Worm (Caenorhabditis elegans) whole organism, L2 larva: ENCODE results near the gene col-184.

Source experiments
- Y55F3AM.14 ChIP-seq: fragments of 200-800 bp; sonication (Bioruptor generic); optimal IDR thresholded peaks from 2 replicates; lab custom pipeline; 2018; ENCODE audit warnings: mild to moderate bottlenecking, missing genetic modification characterization, missing compliant biosample characterization
- egl-27 ChIP-seq: sonication (generic microtip); optimal IDR thresholded peaks from 3 replicates; lab custom pipeline; 2017; ENCODE audit warnings: missing biosample characterization, missing genetic modification reagents, missing genetic modification characterization
- fos-1 ChIP-seq: fragments of 150-350 bp; optimal IDR thresholded peaks from 2 replicates; lab custom pipeline; 2014; ENCODE audit warnings: missing biosample characterization, missing genetic modification characterization
- lin-11 ChIP-seq: fragments of 150-350 bp; sonication (generic microtip); optimal IDR thresholded peaks from 2 replicates; lab custom pipeline; 2014; ENCODE audit warnings: missing biosample characterization, missing genetic modification characterization, inconsistent platforms, mixed read lengths
- lsy-2 ChIP-seq, 2 experiments: fragments of 150-350 bp in 1 of 2; sonication (generic microtip) in 1 of 2; optimal IDR thresholded peaks; 2 replicates each; lab custom pipeline; 2014 to 2017; ENCODE audit warnings: missing biosample characterization in 2 of 2, missing genetic modification characterization in 2 of 2
- sem-4 ChIP-seq: fragments of 150-350 bp; optimal IDR thresholded peaks from 2 replicates; lab custom pipeline; 2014; ENCODE audit warnings: missing biosample characterization, missing genetic modification reagents, missing genetic modification characterization
- sma-9 ChIP-seq, 2 experiments: fragments of 150-350 bp in 1 of 2; sonication (generic microtip) in 1 of 2; optimal IDR thresholded peaks; 2 replicates each; lab custom pipeline; 2014 to 2016; ENCODE audit warnings: missing genetic modification characterization in 2 of 2, mild to moderate bottlenecking in 1 of 2, missing biosample characterization in 1 of 2, missing compliant biosample characterization in 1 of 2, missing genetic modification reagents in 1 of 2, moderate library complexity in 1 of 2
- snpc-4 ChIP-seq: fragments of 150-350 bp; optimal IDR thresholded peaks from 2 replicates; lab custom pipeline; 2014; ENCODE audit warnings: missing biosample characterization, missing genetic modification characterization
- zag-1 ChIP-seq: fragments of 150-350 bp; optimal IDR thresholded peaks from 2 replicates; lab custom pipeline; 2014; ENCODE audit warnings: missing biosample characterization, missing genetic modification characterization

DNA sequence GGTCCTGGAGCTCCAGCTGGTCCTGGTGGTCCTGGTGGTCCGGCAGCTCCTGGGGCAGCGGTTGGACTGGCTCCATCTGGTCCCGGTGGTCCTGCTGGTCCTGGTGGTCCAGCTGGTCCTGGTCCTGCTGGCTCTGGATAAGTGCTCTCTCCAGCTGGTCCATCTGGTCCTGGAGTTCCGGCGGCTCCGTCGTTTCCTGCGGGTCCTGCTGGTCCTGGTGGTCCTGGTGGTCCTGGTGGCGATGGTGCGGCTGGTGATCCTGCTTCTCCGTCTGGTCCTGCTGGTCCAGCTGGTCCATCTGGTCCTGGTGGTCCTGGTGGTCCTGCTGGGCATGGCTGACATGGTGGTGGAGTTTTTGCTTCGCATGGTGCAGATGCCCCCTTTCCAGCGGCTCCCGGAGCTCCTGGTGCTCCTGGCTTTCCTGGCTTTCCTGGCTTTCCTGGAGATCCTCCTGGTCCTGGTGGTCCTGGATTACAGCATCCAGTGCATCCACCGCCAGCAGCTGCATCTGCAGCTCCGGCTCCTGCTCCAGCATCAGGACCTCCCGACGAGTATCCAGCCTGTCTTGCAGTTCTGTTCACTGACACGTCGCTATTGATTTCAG lies 41.1 kb downstream of the col-184 start:
- TF ChIP-seq lsy-2 (tag; optimal IDR thresholded peaks at IDR 0.05; lab: Kevin White, UChicago): no peak
- no peak for TF ChIP-seq snpc-4 (tag; lab: Kevin White, UChicago)
- TF ChIP-seq Y55F3AM.14 (GFP tag; lab: Kevin White, UChicago): no peak
- TF ChIP-seq sma-9 (GFP tag; optimal IDR thresholded peaks at IDR 0.05; lab: Kevin White, UChicago): no peak
- no peak for TF ChIP-seq sma-9 (tag; optimal IDR thresholded peaks at IDR 0.05; lab: Kevin White, UChicago)
- no peak for TF ChIP-seq sem-4
- no peak for TF ChIP-seq lin-11 (tag; lab: Kevin White, UChicago)
- no peak for TF ChIP-seq egl-27 (tag; lab: Kevin White, UChicago)
- no peak for TF ChIP-seq fos-1 (tag; lab: Kevin White, UChicago)
- no peak for TF ChIP-seq zag-1 (tag; lab: Kevin White, UChicago)
